Worm (Caenorhabditis elegans): ENCODE data around the gene txt-5.
A peak's percentile ranks its signal among the peaks of the same experiment; 100 is the strongest.

Gene txt-5

ce11 chrV:7854603-7855002, 17.7 kb upstream of the txt-5 start, which contains the start of the genes C37C3.9 and C37C3.18 (continued):
- no peak for TF ChIP-seq ZK546.5 (tag; optimal IDR thresholded peaks at IDR 0.05)
- peak; percentile 56 for TF ChIP-seq nhr-6 (tag; optimal IDR thresholded peaks at IDR 0.05)
- TF ChIP-seq nhr-23 (tag; optimal IDR thresholded peaks at IDR 0.05) = no peak
- peak; percentile 88 for TF ChIP-seq snpc-4 (tag; optimal IDR thresholded peaks at IDR 0.05)
- TF ChIP-seq nhr-25 (tag; optimal IDR thresholded peaks at IDR 0.05) = peak; percentile 59
- TF ChIP-seq sma-9 (GFP tag; optimal IDR thresholded peaks at IDR 0.05) = peak; percentile 90
- no peak for TF ChIP-seq sma-9 (tag; optimal IDR thresholded peaks at IDR 0.05)
- TF ChIP-seq nhr-77 (tag; optimal IDR thresholded peaks at IDR 0.05) = no peak
- TF ChIP-seq mbf-1 (tag; optimal IDR thresholded peaks at IDR 0.05) = no peak
- no peak for TF ChIP-seq nhr-237 (tag; optimal IDR thresholded peaks at IDR 0.05)
- no peak for TF ChIP-seq nhr-11 (tag; optimal IDR thresholded peaks at IDR 0.05)

ce11 chrV:7853900-7854299, 17.0 kb upstream of the txt-5 start:
- TF ChIP-seq ztf-4 (tag; optimal IDR thresholded peaks at IDR 0.05) = no peak
- no peak for TF ChIP-seq dmd-4 (tag; optimal IDR thresholded peaks at IDR 0.05)
- TF ChIP-seq ztf-1 (GFP tag; conservative IDR thresholded peaks at IDR 0.05) = no peak
- TF ChIP-seq C34F6.9 (tag; optimal IDR thresholded peaks at IDR 0.05) = peak; percentile 7
- TF ChIP-seq crh-2 (tag; optimal IDR thresholded peaks at IDR 0.05) = no peak
- no peak for TF ChIP-seq elt-3 (tag; optimal IDR thresholded peaks at IDR 0.05)
- TF ChIP-seq fos-1 (tag; optimal IDR thresholded peaks at IDR 0.05) = no peak
- no peak for TF ChIP-seq ceh-82 (tag; optimal IDR thresholded peaks at IDR 0.05)
- TF ChIP-seq unc-55 (GFP tag; optimal IDR thresholded peaks at IDR 0.05) = peak; percentile 8
- TF ChIP-seq unc-62 (GFP tag; optimal IDR thresholded peaks at IDR 0.05) = no peak
- no peak for TF ChIP-seq mbf-1 (tag; optimal IDR thresholded peaks at IDR 0.05)
- no peak for TF ChIP-seq skn-1 (tag; optimal IDR thresholded peaks at IDR 0.05)

- TF ChIP-seq nhr-10 (tag; optimal IDR thresholded peaks at IDR 0.05) (no peak), sma-3 (GFP tag; optimal IDR thresholded peaks at IDR 0.05) (no peak), mab-5 (tag; optimal IDR thresholded peaks at IDR 0.05) (no peak), gmeb-1 (tag; optimal IDR thresholded peaks at IDR 0.05) (no peak), ztf-4 (tag; optimal IDR thresholded peaks at IDR 0.05) (no peak), Y55F3AM.14 (GFP tag; optimal IDR thresholded peaks at IDR 0.05) (no peak), dmd-4 (tag; optimal IDR thresholded peaks at IDR 0.05) (no peak), ama-1 (optimal IDR thresholded peaks at IDR 0.05) (no peak)
Measured at ce11 chrV:7852078-7852477, 15.1 kb upstream of the txt-5 start.

ce11 chrV:7848251-7848650, 11.3 kb upstream of the txt-5 start:
- TF ChIP-seq C34F6.9 (tag; optimal IDR thresholded peaks at IDR 0.05) = peak; percentile 10
- peak; percentile 32 for TF ChIP-seq F13H6.1 (tag; optimal IDR thresholded peaks at IDR 0.05)
- TF ChIP-seq fos-1 (tag; optimal IDR thresholded peaks at IDR 0.05) = peak; percentile 9
- no peak for TF ChIP-seq mbf-1 (tag; optimal IDR thresholded peaks at IDR 0.05)
- TF ChIP-seq mdl-1 (tag; optimal IDR thresholded peaks at IDR 0.05) = peak in 1 of 2 experiments; percentile 16
- TF ChIP-seq nhr-129 (tag; optimal IDR thresholded peaks at IDR 0.05) = peak; percentile 44

- TF ChIP-seq aly-2 (tag; optimal IDR thresholded peaks at IDR 0.05) (no peak), nhr-23 (tag; optimal IDR thresholded peaks at IDR 0.05) (no peak), ceh-16 (tag; optimal IDR thresholded peaks at IDR 0.05) (no peak), sma-3 (GFP tag; optimal IDR thresholded peaks at IDR 0.05) (no peak), nhr-11 (tag; optimal IDR thresholded peaks at IDR 0.05) (no peak), unc-39 (tag; optimal IDR thresholded peaks at IDR 0.05) (no peak), ceh-82 (tag; optimal IDR thresholded peaks at IDR 0.05) (no peak), ztf-1 (GFP tag; conservative IDR thresholded peaks at IDR 0.05) (no peak), nhr-12 (tag; optimal IDR thresholded peaks at IDR 0.05) (no peak), nhr-10 (tag; optimal IDR thresholded peaks at IDR 0.05) (no peak), nhr-25 (tag; optimal IDR thresholded peaks at IDR 0.05) (no peak), unc-55 (GFP tag; optimal IDR thresholded peaks at IDR 0.05) (no peak), egl-27 (tag; optimal IDR thresholded peaks at IDR 0.05) (no peak), peb-1 (tag; optimal IDR thresholded peaks at IDR 0.05) (no peak), lin-39 (tag; optimal IDR thresholded peaks at IDR 0.05) (no peak)
Measured at ce11 chrV:7847687-7848086, 10.8 kb upstream of the txt-5 start.

Measured in whole organism, L2 larva.